Worm (Caenorhabditis elegans) whole organism, late embryonic: ENCODE results near the gene metr-1.

Source experiments
- K02D7.2 ChIP-seq: sonication (generic microtip); optimal IDR thresholded peaks from 2 replicates; lab custom pipeline; 2017; ENCODE audit warnings: mild to moderate bottlenecking, missing genetic modification characterization, missing compliant biosample characterization
- ceh-30 ChIP-seq: fragments of 150-350 bp; optimal IDR thresholded peaks from 2 replicates; lab custom pipeline; 2014; ENCODE audit warnings: missing biosample characterization, missing genetic modification characterization
- ceh-34 ChIP-seq: sonication (generic microtip); optimal IDR thresholded peaks from 2 replicates; lab custom pipeline; 2016; ENCODE audit warnings: mild to moderate bottlenecking, missing genetic modification characterization, missing compliant biosample characterization
- ceh-45 ChIP-seq: fragments of 200-800 bp; sonication (Bioruptor generic); IDR thresholded peaks from 2 replicates; pipeline ENCODE4 v1.3.6; 2022; ENCODE audit warnings: missing genetic modification reagents, missing genetic modification characterization, missing compliant biosample characterization
- hlh-15 ChIP-seq: sonication (generic microtip); optimal IDR thresholded peaks from 2 replicates; lab custom pipeline; 2016; ENCODE audit warnings: missing genetic modification characterization, missing compliant biosample characterization
- mec-3 ChIP-seq: sonication (generic microtip); optimal IDR thresholded peaks from 2 replicates; lab custom pipeline; 2016; ENCODE audit warnings: borderline replicate concordance, missing genetic modification characterization, missing compliant biosample characterization
- nhr-11 ChIP-seq: fragments of 150-350 bp; optimal IDR thresholded peaks from 2 replicates; lab custom pipeline; 2014; ENCODE audit warnings: missing biosample characterization, missing genetic modification characterization
- nhr-232 ChIP-seq: sonication (generic microtip); optimal IDR thresholded peaks from 2 replicates; lab custom pipeline; 2016; ENCODE audit warnings: missing genetic modification characterization, missing compliant biosample characterization
- tbx-2 ChIP-seq: sonication (generic microtip); optimal IDR thresholded peaks from 2 replicates; lab custom pipeline; 2016; ENCODE audit warnings: missing genetic modification characterization, missing compliant biosample characterization
- ttx-3 ChIP-seq: sonication (generic microtip); optimal IDR thresholded peaks from 2 replicates; lab custom pipeline; 2016; ENCODE audit warnings: missing genetic modification reagents, missing genetic modification characterization, missing compliant biosample characterization
- unc-3 ChIP-seq, 2 experiments: fragments of 200-800 bp in 1 of 2; sonication (Bioruptor generic) in 1 of 2; sonication (generic microtip) in 1 of 2; conservative IDR thresholded peaks in 1 of 2; optimal IDR thresholded peaks in 1 of 2; 2 replicates each; pipeline versions ENCODE4 v1.3.6 to Lab custom; 2016 to 2022; ENCODE audit warnings: missing compliant biosample characterization in 2 of 2, missing genetic modification characterization in 2 of 2, missing genetic modification reagents in 1 of 2

DNA sequence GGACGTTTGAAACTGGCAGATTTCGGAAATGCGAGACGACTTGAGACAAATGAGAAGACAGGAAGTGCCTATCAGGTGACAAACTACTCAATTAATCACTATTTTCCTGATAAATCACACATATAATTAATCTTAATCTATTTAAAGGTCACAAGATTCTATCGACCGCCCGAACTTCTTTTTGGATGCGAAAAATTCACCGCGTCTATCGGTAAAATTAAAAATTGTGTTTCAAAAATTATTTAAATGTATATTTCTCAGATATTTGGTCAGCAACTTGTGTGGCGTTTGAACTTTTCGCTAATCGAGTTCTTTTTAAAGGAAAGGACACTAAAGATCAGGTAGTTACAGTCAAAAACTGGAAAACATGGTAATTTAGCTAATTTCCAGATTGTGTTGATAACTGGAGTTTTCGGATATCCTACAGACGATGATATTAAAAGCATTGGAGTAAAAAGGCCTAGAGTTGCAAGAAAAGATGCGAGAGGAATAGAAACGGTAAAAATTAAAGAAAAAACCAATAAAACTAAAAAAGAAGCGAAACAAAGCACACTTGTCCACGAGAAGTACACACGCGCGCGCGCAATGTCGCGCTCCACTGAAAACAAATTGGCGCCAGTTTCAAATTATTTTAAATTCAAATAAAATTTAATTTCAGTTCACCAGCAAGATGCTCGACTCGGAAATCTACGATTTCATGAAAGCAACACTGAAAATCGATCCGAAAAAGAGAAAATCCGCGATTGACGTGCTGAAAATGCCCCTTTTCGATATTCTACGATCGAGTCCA is 22.1 kb downstream of the metr-1 start:
- no peak for TF ChIP-seq tbx-2
- TF ChIP-seq ceh-45 (GFP tag; lab: Robert Waterston, UW), result no peak
- no peak for TF ChIP-seq unc-3 (GFP tag; conservative IDR thresholded peaks at IDR 0.05; lab: Robert Waterston, UW)
- no peak for TF ChIP-seq unc-3 (tag; optimal IDR thresholded peaks at IDR 0.05; lab: Kevin White, UChicago)
- TF ChIP-seq ttx-3 (tag; lab: Kevin White, UChicago), result no peak
- no peak for TF ChIP-seq nhr-11
- TF ChIP-seq K02D7.2 (tag; lab: Kevin White, UChicago), result no peak
- TF ChIP-seq ceh-34 (tag; lab: Kevin White, UChicago), result no peak
- no peak for TF ChIP-seq mec-3 (tag; lab: Kevin White, UChicago)
- TF ChIP-seq hlh-15, result no peak
- no peak for TF ChIP-seq ceh-30
- no peak for TF ChIP-seq nhr-232 (tag; lab: Kevin White, UChicago)
